Fruit fly (Drosophila melanogaster): ENCODE results near the gene CG13728.

CG13728 gene

DNA sequence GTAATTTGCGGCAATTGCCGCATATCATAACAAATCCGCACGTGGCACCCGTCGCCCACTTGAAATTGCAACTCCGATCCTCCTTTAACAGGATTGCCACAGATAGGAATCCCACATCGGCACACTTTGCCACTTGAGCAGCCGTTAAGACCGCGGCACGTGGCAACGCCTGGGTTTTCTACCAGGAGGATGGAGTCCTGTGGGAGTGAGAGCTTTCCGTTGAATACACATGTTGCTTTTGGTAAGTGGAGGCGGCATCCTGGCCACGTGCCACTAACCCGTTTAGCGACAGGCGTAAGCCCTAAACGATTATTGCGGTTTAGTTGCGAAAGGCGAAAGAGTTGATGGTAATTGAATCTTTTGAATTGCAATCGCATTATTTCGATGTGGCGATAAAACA, 24.0 kb downstream of the CG13728 start:
- TF ChIP-seq ttk (optimal IDR thresholded peaks at IDR 0.05) (no peak), h (optimal IDR thresholded peaks at IDR 0.05) (no peak), Myc (optimal IDR thresholded peaks at IDR 0.05) (no peak)

dm6 chr3L:17357431-17357830, 25.1 kb downstream of the CG13728 start:
- TF ChIP-seq insv (optimal IDR thresholded peaks at IDR 0.05): no peak
- TF ChIP-seq Sin3A (optimal IDR thresholded peaks at IDR 0.05): no peak
- TF ChIP-seq h (optimal IDR thresholded peaks at IDR 0.05): no peak
- no peak for TF ChIP-seq Myc (optimal IDR thresholded peaks at IDR 0.05)
- no peak for TF ChIP-seq ttk (optimal IDR thresholded peaks at IDR 0.05)
- no peak for TF ChIP-seq psq (optimal IDR thresholded peaks at IDR 0.05)

DNA sequence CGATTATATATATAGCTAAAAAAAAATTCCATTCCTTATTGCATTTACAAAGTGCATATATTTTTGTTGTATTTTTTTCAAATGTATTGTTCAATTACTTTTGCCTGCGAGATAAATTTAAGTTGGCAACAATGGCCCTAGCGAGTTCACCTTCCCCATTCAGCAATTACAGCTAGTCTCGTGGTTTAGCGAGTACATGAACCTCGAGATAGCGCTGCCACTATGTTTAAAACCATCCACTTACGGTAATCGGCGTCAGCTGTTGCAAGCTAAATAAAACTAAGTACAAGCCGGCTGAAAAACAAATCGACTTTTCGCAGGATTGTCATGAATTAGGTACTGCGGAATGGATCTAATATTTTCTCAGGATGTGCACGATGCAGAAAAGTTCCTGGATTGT, 29.7 kb downstream of the CG13728 start:
- no peak for TF ChIP-seq h (optimal IDR thresholded peaks at IDR 0.05)
- TF ChIP-seq Myc (optimal IDR thresholded peaks at IDR 0.05): no peak
- TF ChIP-seq Sin3A (optimal IDR thresholded peaks at IDR 0.05): no peak
- TF ChIP-seq insv (optimal IDR thresholded peaks at IDR 0.05): no peak
- no peak for TF ChIP-seq psq (optimal IDR thresholded peaks at IDR 0.05)
- TF ChIP-seq ttk (optimal IDR thresholded peaks at IDR 0.05): no peak

DNA sequence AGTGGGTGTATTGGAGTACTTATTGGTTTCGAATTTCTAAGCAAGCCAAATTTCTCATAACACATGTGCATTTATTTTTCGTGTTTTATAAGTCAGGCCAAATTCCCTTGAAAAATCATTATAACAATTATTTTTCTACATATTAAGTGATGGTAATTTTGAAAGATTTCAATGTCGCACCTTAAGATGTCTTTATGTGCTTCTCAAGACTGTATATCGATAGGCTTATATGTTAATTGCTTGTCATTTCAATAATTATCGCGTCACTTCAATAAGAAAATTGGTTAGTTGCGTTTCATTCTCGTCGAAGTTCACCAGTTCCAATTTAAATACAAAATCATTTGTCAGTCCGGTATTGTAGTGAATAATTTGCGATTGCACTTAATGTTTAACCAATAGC, 31.0 kb downstream of the CG13728 start, which contains the start of gene CG7692:
Gene CG7692, plus strand, starts transcription at position 301 of the 400 bp plus-strand sequence.
- TF ChIP-seq Myc (optimal IDR thresholded peaks at IDR 0.05) (no peak), h (optimal IDR thresholded peaks at IDR 0.05) (no peak), insv (optimal IDR thresholded peaks at IDR 0.05) (no peak), Sin3A (optimal IDR thresholded peaks at IDR 0.05) (no peak), ttk (optimal IDR thresholded peaks at IDR 0.05) (no peak), psq (optimal IDR thresholded peaks at IDR 0.05) (no peak)

DNA sequence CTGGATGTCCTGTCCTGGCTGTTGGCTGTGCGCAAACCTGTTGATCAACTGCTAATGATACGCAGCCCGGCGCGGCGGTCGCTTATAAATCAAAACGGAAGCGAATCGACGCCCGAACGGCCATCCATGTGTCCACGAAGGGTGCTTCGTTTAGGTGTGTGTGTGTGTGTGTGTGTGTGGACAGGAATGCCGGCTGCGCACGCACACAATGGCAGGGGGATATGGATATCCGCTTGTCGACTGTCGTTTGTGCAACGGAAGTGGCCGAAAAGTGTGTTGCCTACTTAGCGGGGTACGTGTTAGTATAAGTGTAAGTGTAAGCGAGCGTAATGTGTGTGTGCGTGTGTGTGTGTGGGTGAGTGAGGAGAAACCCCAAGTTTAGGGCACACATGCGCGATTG, 32.9 kb downstream of the CG13728 start, which contains the start of gene Mip:
Gene Mip, minus strand, starts transcription at position 63 of the 400 bp plus-strand sequence.
- TF ChIP-seq h (optimal IDR thresholded peaks at IDR 0.05) (no peak), psq (optimal IDR thresholded peaks at IDR 0.05) (no peak), ttk (optimal IDR thresholded peaks at IDR 0.05) (no peak), Sin3A (optimal IDR thresholded peaks at IDR 0.05) (no peak), insv (optimal IDR thresholded peaks at IDR 0.05) (no peak), Myc (optimal IDR thresholded peaks at IDR 0.05) (no peak)

- TF ChIP-seq insv (optimal IDR thresholded peaks at IDR 0.05): no peak
- TF ChIP-seq Sin3A (optimal IDR thresholded peaks at IDR 0.05): no peak
- TF ChIP-seq h (optimal IDR thresholded peaks at IDR 0.05): no peak
- no peak for TF ChIP-seq ttk (optimal IDR thresholded peaks at IDR 0.05)
- TF ChIP-seq psq (optimal IDR thresholded peaks at IDR 0.05): no peak
- no peak for TF ChIP-seq Myc (optimal IDR thresholded peaks at IDR 0.05)
Observed at dm6 chr3L:17346393-17346792, 36.1 kb downstream of the CG13728 start.

DNA sequence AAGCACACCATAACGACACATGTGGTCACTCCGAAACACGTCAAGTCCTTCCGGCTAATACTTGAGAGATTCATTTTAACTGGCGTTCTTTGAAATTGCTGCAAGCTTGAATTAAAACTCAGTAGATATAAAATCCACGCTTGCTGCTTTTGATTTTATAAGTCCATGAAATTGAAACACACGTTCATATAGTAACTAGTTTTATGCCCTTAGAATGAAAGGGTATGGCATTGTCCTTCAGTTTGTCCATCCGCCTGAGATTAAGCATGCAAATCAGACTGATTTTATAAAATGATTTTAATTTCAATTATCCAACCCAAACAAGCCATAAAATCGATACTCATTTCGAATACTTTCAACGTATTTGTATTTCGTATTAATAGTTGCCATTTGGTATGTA, 37.9 kb downstream of the CG13728 start, which contains the start of gene brv2:
Gene brv2, minus strand, starts transcription at position 101 of the 400 bp plus-strand sequence.
- TF ChIP-seq h (optimal IDR thresholded peaks at IDR 0.05) (no peak), insv (optimal IDR thresholded peaks at IDR 0.05) (no peak), Sin3A (optimal IDR thresholded peaks at IDR 0.05) (no peak), ttk (optimal IDR thresholded peaks at IDR 0.05) (no peak)

DNA sequence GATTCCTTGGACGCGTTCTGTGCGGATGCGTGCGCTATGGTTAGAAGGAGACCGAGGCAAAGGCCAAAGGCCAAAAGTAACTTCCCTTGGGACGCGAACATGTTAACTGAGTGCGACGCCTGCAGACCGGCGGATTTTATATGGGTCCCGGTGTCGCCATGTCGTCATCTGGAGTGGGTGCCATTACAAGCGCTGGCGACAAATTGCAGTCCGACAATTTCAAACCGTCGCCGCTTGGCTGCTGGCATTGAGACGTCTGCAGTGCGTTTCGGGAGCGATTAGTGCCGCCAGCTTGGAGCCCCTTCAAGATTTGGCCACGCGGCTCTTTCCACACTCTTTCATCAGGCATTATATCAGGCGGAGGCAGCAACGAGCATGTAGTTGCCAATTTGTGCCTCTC, 41.3 kb downstream of the CG13728 start, which contains the start of gene CG13727:
Gene CG13727, minus strand, starts transcription at position 101 of the 400 bp plus-strand sequence.
- TF ChIP-seq ttk (optimal IDR thresholded peaks at IDR 0.05) (no peak), h (optimal IDR thresholded peaks at IDR 0.05) (no peak), Sin3A (optimal IDR thresholded peaks at IDR 0.05) (no peak), psq (optimal IDR thresholded peaks at IDR 0.05) (no peak), insv (optimal IDR thresholded peaks at IDR 0.05) (no peak), Myc (optimal IDR thresholded peaks at IDR 0.05) (no peak)

dm6 chr3L:17339756-17340155, 42.8 kb downstream of the CG13728 start:
- no peak for TF ChIP-seq Sin3A (optimal IDR thresholded peaks at IDR 0.05)
- no peak for TF ChIP-seq psq (optimal IDR thresholded peaks at IDR 0.05)
- TF ChIP-seq ttk (optimal IDR thresholded peaks at IDR 0.05): no peak
- TF ChIP-seq insv (optimal IDR thresholded peaks at IDR 0.05): no peak

DNA sequence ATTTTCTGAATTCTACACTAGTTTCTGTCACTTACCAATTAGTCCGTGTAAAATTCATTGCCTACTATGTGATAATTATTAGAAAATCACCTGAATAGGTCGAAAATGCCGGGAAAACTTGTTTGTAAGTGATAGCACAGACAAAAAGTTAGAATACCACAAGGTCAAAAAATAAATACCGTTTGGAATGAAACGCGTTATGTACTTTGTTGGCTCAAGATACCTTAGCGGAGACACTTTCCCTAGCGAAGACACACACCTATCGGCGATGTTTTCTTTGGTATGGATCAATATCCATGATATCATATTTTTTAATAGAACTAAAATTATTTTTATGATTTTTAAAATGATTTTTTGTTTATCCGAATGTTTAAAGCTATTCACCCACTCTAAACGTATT, 43.4 kb downstream of the CG13728 start, which contains the start of gene CG6479:
Gene CG6479, minus strand, starts transcription at position 141 of the 400 bp plus-strand sequence.
- TF ChIP-seq Myc (optimal IDR thresholded peaks at IDR 0.05): no peak
- TF ChIP-seq Sin3A (optimal IDR thresholded peaks at IDR 0.05): no peak
- no peak for TF ChIP-seq ttk (optimal IDR thresholded peaks at IDR 0.05)
- TF ChIP-seq h (optimal IDR thresholded peaks at IDR 0.05): no peak
- no peak for TF ChIP-seq psq (optimal IDR thresholded peaks at IDR 0.05)
- no peak for TF ChIP-seq insv (optimal IDR thresholded peaks at IDR 0.05)

All from Kc167 (cell line).